Worm (Caenorhabditis elegans): ENCODE results near the gene tin-9.2.

The tin-9.2 gene

DNA sequence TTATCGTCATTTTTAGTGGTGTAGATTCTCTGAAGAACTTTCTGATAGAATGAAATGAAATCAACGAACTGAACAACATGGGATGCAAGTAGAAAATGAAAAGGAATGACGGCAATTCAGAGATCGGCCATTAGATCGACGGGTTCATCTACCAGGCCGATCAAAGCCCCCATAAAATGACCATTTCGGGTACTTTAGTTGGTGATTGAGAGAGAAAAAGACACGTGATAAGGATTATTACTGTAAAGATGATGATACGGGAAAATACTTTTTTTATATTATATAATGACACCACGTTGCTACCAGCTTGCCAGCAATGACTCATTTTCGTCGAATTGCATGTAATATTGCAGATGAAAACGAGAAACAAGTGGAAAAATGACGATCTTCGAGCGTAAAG lies 11.0 kb downstream of the tin-9.2 start, which contains the start of gene best-1:
Gene best-1 (minus strand): TSS at position 29 of the 400 bp plus-strand sequence.
- TF ChIP-seq nhr-71 (tag; optimal IDR thresholded peaks at IDR 0.05), result peak; percentile 45
- TF ChIP-seq nhr-20 (tag; optimal IDR thresholded peaks at IDR 0.05), result peak; percentile 64
- TF ChIP-seq nhr-19 (GFP tag; conservative IDR thresholded peaks at IDR 0.05), result peak; percentile 46; the same call in 1 of the 2 replicates
- no peak for TF ChIP-seq mef-2 (tag; optimal IDR thresholded peaks at IDR 0.05)
- TF ChIP-seq ztf-4 (tag; optimal IDR thresholded peaks at IDR 0.05), result no peak
- TF ChIP-seq pqm-1 (tag; optimal IDR thresholded peaks at IDR 0.05), result no peak
- no peak for TF ChIP-seq lir-3 (tag; optimal IDR thresholded peaks at IDR 0.05; ENCODE audit: poor library complexity)
- peak; percentile 25 for TF ChIP-seq snu-23 (GFP tag; optimal IDR thresholded peaks at IDR 0.05)
- peak in 1 of 2 experiments; percentile 54 for TF ChIP-seq lsy-2 (tag; optimal IDR thresholded peaks at IDR 0.05)
- no peak for TF ChIP-seq rnt-1 (tag; optimal IDR thresholded peaks at IDR 0.05)
- TF ChIP-seq fkh-4 (tag; optimal IDR thresholded peaks at IDR 0.05; ENCODE audit: borderline replicate concordance), result no peak
- TF ChIP-seq nhr-90 (tag; optimal IDR thresholded peaks at IDR 0.05; ENCODE audit: poor library complexity), result peak; percentile 55
- TF ChIP-seq sup-37 (GFP tag; optimal IDR thresholded peaks at IDR 0.05), result no peak
- no peak for TF ChIP-seq mep-1 (tag; optimal IDR thresholded peaks at IDR 0.05)
- no peak for TF ChIP-seq lin-39 (tag; optimal IDR thresholded peaks at IDR 0.05)
- peak in 1 of 2 experiments; percentile 49 for TF ChIP-seq mdl-1 (tag; optimal IDR thresholded peaks at IDR 0.05)
- no peak for TF ChIP-seq unc-62 (GFP tag; optimal IDR thresholded peaks at IDR 0.05)
- peak in 4 of 6 experiments; percentile 34 to 69 (median 50) for TF ChIP-seq elt-3 (tag; optimal IDR thresholded peaks at IDR 0.05)
- TF ChIP-seq ztf-11 (tag; optimal IDR thresholded peaks at IDR 0.05), result no peak
- TF ChIP-seq ceh-82 (tag; optimal IDR thresholded peaks at IDR 0.05), result no peak
- peak; percentile 73 for TF ChIP-seq blmp-1 (tag; optimal IDR thresholded peaks at IDR 0.05)
- TF ChIP-seq C04F5.9 (tag; optimal IDR thresholded peaks at IDR 0.05), result no peak
- peak; percentile 22 for TF ChIP-seq unc-130 (tag; optimal IDR thresholded peaks at IDR 0.05)
- no peak for TF ChIP-seq swsn-7 (tag; optimal IDR thresholded peaks at IDR 0.05)
- TF ChIP-seq ceh-63 (GFP tag; optimal IDR thresholded peaks at IDR 0.05), result no peak
- TF ChIP-seq unc-86 (tag; optimal IDR thresholded peaks at IDR 0.05), result no peak
- TF ChIP-seq ama-1 (optimal IDR thresholded peaks at IDR 0.05), result no peak
- no peak for TF ChIP-seq zip-4 (GFP tag; optimal IDR thresholded peaks at IDR 0.05)
- no peak for TF ChIP-seq fkh-10 (GFP tag; optimal IDR thresholded peaks at IDR 0.05)
- TF ChIP-seq nhr-85 (tag), result peak; percentile 67
- no peak for TF ChIP-seq unc-98 (GFP tag; IDR thresholded peaks at IDR 0.05)
- TF ChIP-seq lin-15B (tag; optimal IDR thresholded peaks at IDR 0.05), result no peak

DNA sequence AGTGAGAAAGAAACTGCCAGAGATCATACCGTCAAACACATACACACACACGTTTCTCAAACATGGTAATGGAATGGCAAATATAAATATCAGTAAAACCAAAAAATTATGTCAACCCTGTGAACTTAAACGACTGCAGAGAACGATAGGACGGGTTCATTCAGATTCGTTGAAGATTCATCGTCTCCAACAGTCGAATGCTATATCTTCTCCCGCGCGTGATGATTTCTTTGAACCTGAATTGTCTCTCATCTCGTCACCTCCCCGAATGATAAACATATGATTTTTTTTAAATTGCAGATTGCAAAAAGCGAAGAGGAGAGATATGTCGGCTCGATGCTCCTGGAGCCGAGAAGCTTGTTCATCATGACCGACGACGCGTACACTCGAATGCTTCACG lies 12.1 kb downstream of the tin-9.2 start:
- TF ChIP-seq swsn-7 (tag; optimal IDR thresholded peaks at IDR 0.05) (no peak), aha-1 (tag; optimal IDR thresholded peaks at IDR 0.05) (no peak), blmp-1 (tag; optimal IDR thresholded peaks at IDR 0.05) (peak; percentile 74), snu-23 (GFP tag; optimal IDR thresholded peaks at IDR 0.05) (peak; percentile 15), lin-14 (GFP tag; optimal IDR thresholded peaks at IDR 0.05) (peak; percentile 11), skn-1 (tag; optimal IDR thresholded peaks at IDR 0.05) (no peak), nhr-19 (GFP tag; conservative IDR thresholded peaks at IDR 0.05) (peak; percentile 27; the same call in 1 of the 2 replicates), efl-3 (GFP tag; optimal IDR thresholded peaks at IDR 0.05) (no peak), elt-3 (tag; optimal IDR thresholded peaks at IDR 0.05) (peak in 3 of 6 experiments; percentile 66 to 82 (median 66)), ztf-4 (tag; optimal IDR thresholded peaks at IDR 0.05) (no peak), nhr-76 (tag; optimal IDR thresholded peaks at IDR 0.05) (no peak), lsy-2 (tag; optimal IDR thresholded peaks at IDR 0.05) (peak in 1 of 2 experiments; percentile 19), nhr-12 (tag; optimal IDR thresholded peaks at IDR 0.05) (no peak), pax-3 (tag; optimal IDR thresholded peaks at IDR 0.05) (no peak), unc-86 (tag; optimal IDR thresholded peaks at IDR 0.05) (no peak), unc-98 (GFP tag; IDR thresholded peaks at IDR 0.05) (no peak), unc-130 (tag; optimal IDR thresholded peaks at IDR 0.05) (peak; percentile 1), elt-2 (tag; optimal IDR thresholded peaks at IDR 0.05) (no peak), rnt-1 (tag; optimal IDR thresholded peaks at IDR 0.05) (no peak), nhr-20 (tag; optimal IDR thresholded peaks at IDR 0.05) (peak; percentile 19), vab-15 (tag; optimal IDR thresholded peaks at IDR 0.05) (no peak)
